Fruit fly (Drosophila melanogaster): ENCODE results near the gene CtsL4.

Gene CtsL4

dm6 chr2L:10339212-10339721, 17.1 kb downstream of the CtsL4 start, which contains the start of gene SamDC (continued):
- peak; percentile 12 for TF ChIP-seq CG13123 (GFP tag; optimal IDR thresholded peaks at IDR 0.05)
- TF ChIP-seq trem (tag; optimal IDR thresholded peaks at IDR 0.05), result peak; percentile 45
- peak; percentile 54 for TF ChIP-seq Sox102F (GFP tag; optimal IDR thresholded peaks at IDR 0.05)
- peak; percentile 73 for TF ChIP-seq CG11504 (tag; optimal IDR thresholded peaks at IDR 0.05)
- no peak for TF ChIP-seq CG18262 (tag; optimal IDR thresholded peaks at IDR 0.05)
- TF ChIP-seq mld (GFP tag; IDR thresholded peaks at IDR 0.05; ENCODE audit: partially characterized antibody), result peak; percentile 85
- peak; percentile 97 for TF ChIP-seq CG30020 (tag; optimal IDR thresholded peaks at IDR 0.05)
- no peak for TF ChIP-seq CG7928 (GFP tag; optimal IDR thresholded peaks at IDR 0.05)
- TF ChIP-seq CG2199 (GFP tag; IDR thresholded peaks at IDR 0.05), result peak; percentile 67; the same call in 2 of the 3 replicates
- peak; percentile 66; the same call in 2 of the 3 replicates for TF ChIP-seq ci (GFP tag; IDR thresholded peaks at IDR 0.05)
- 0 out of 2 replicates have a peak, but pooled peaks have one; percentile 21 for TF ChIP-seq al (GFP tag; IDR thresholded peaks at IDR 0.05)
- TF ChIP-seq pb (GFP tag; optimal IDR thresholded peaks at IDR 0.05), result peak; percentile 39
- peak; percentile 13 for TF ChIP-seq wek (GFP tag; optimal IDR thresholded peaks at IDR 0.05)
- no peak for TF ChIP-seq D19B (GFP tag; optimal IDR thresholded peaks at IDR 0.05)
- TF ChIP-seq CG10959 (GFP tag; IDR thresholded peaks at IDR 0.05), result no peak
- TF ChIP-seq CG9797 (GFP tag; optimal IDR thresholded peaks at IDR 0.05), result peak; percentile 44
- TF ChIP-seq Ada2b (GFP tag; IDR thresholded peaks at IDR 0.05), result peak; percentile 63
- TF ChIP-seq CG31441 (GFP tag; IDR thresholded peaks at IDR 0.05), result peak; percentile 49; the same call in 1 of the 2 replicates
- no peak for TF ChIP-seq hth (optimal IDR thresholded peaks at IDR 0.05)
- no peak for TF ChIP-seq CG3163 (GFP tag; optimal IDR thresholded peaks at IDR 0.05)
- TF ChIP-seq bowl (GFP tag; IDR thresholded peaks at IDR 0.05), result no peak
- TF ChIP-seq emc (GFP tag; optimal IDR thresholded peaks at IDR 0.05), result no peak
- peak; percentile 36 for TF ChIP-seq Hsf (GFP tag; optimal IDR thresholded peaks at IDR 0.05)
- peak; percentile 35 for TF ChIP-seq schlank (tag; optimal IDR thresholded peaks at IDR 0.05)
- no peak for TF ChIP-seq CG32767 (GFP tag; IDR thresholded peaks at IDR 0.05)
- no peak for TF ChIP-seq fd64A (GFP tag; optimal IDR thresholded peaks at IDR 0.05)
- no peak for TF ChIP-seq NC2β (GFP tag; optimal IDR thresholded peaks at IDR 0.05)
- peak; percentile 84 for TF ChIP-seq sens (GFP tag)
- no peak for TF ChIP-seq CG1647 (GFP tag; optimal IDR thresholded peaks at IDR 0.05)
- TF ChIP-seq CG12071 (GFP tag; optimal IDR thresholded peaks at IDR 0.05), result no peak
- peak; percentile 21 for TF ChIP-seq CG7556 (GFP tag; optimal IDR thresholded peaks at IDR 0.05)
- TF ChIP-seq CG13775 (GFP tag; optimal IDR thresholded peaks at IDR 0.05), result peak; percentile 45
- no peak for TF ChIP-seq Chrac-16 (GFP tag; optimal IDR thresholded peaks at IDR 0.05)
- no peak; the same call in 1 of the 2 replicates for TF ChIP-seq ttk (GFP tag; IDR thresholded peaks at IDR 0.05)
- no peak for TF ChIP-seq prd (optimal IDR thresholded peaks at IDR 0.05)
- TF ChIP-seq prd (GFP tag; IDR thresholded peaks at IDR 0.05), result no peak; the same call in 1 of the 3 replicates
- no peak for TF ChIP-seq Jarid2 (GFP tag; optimal IDR thresholded peaks at IDR 0.05)
- no peak for TF ChIP-seq CG9727 (GFP tag; optimal IDR thresholded peaks at IDR 0.05)
- TF ChIP-seq pros (GFP tag; optimal IDR thresholded peaks at IDR 0.05), result peak; percentile 14
- TF ChIP-seq Atf3 (GFP tag; optimal IDR thresholded peaks at IDR 0.05), result no peak
- TF ChIP-seq CG12391 (tag; optimal IDR thresholded peaks at IDR 0.05), result peak; percentile 71
- TF ChIP-seq trh (GFP tag; optimal IDR thresholded peaks at IDR 0.05), result no peak
- TF ChIP-seq GATAe (GFP tag; conservative IDR thresholded peaks at IDR 0.05), result no peak
- peak; percentile 63 for TF ChIP-seq PHDP (tag; optimal IDR thresholded peaks at IDR 0.05)
- no peak for TF ChIP-seq TFAM (GFP tag; optimal IDR thresholded peaks at IDR 0.05)
- TF ChIP-seq CG1792 (GFP tag; optimal IDR thresholded peaks at IDR 0.05), result no peak
- no peak for TF ChIP-seq cwo (GFP tag; optimal IDR thresholded peaks at IDR 0.05)
- peak; percentile 46 for TF ChIP-seq scrt (GFP tag; optimal IDR thresholded peaks at IDR 0.05)
- TF ChIP-seq Abd-B (GFP tag; optimal IDR thresholded peaks at IDR 0.05), result no peak
- TF ChIP-seq CkIIα-i1 (GFP tag; IDR thresholded peaks at IDR 0.05), result no peak
- peak in 1 of 2 experiments; percentile 67 for TF ChIP-seq Hr78 (GFP tag; optimal IDR thresholded peaks at IDR 0.05)
